Worm (Caenorhabditis elegans): ENCODE data around the gene pck-1.
A peak's percentile ranks its signal among the peaks of the same experiment; 100 is the strongest.

pck-1 gene

DNA sequence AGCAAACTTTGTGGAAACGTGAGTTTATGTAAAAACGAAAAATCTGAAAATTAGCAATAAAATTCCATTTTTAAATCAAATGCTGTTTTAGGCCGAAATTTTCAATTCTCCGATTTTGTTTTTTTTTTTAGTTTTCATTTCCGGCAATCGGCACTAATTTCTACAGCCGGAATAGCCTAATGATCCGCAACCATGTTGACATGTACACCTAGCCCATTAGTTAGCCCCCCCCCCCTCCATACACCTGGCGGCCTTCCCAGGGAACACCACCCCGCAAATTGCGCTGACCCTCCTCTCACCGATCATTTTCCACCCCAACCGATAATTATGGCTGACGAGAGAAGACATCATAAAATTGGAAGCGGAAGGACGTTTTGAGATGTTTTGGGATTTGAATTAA lies 26.5 kb downstream of the pck-1 start:
- TF ChIP-seq pbrm-1 (GFP tag; IDR thresholded peaks at IDR 0.05): no peak
- TF ChIP-seq zfh-2 (GFP tag; conservative IDR thresholded peaks at IDR 0.05): peak; percentile 36; the same call in 1 of the 2 replicates

DNA sequence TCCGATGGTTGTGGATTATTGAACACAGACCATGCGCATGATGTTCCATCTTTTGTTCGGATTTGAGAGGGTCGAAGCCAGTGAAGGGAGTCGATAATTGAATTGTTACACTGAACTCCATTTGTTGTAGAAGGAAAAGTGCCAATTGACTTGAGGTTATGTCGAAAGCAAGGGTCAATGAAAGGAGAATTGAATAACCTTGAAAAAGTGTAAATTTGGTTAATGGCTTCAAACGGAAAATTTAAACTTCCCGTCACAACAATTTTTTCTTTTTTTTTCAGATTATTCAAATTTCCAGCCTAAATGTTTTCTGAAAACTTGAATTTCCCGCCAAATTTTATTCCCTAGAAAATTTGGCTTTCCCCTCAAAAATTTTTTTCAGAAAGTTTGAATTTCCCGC lies 27.9 kb downstream of the pck-1 start, which contains the start of gene clp-10:
Gene clp-10, minus strand, starts transcription at position 101 of the 400 bp plus-strand sequence.
- TF ChIP-seq attf-5 (GFP tag; optimal IDR thresholded peaks at IDR 0.05) (no peak), nhr-27 (tag; optimal IDR thresholded peaks at IDR 0.05) (no peak), Y53F4B.3 (GFP tag; IDR thresholded peaks at IDR 0.05) (no peak), F52B5.7 (tag; optimal IDR thresholded peaks at IDR 0.05) (no peak), F55B11.4 (tag; optimal IDR thresholded peaks at IDR 0.05; ENCODE audit: borderline replicate concordance, insufficient read depth) (no peak), F49E8.2 (tag; optimal IDR thresholded peaks at IDR 0.05; ENCODE audit: insufficient read depth) (no peak), mel-28 (tag; optimal IDR thresholded peaks at IDR 0.05; ENCODE audit: borderline replicate concordance) (no peak), sdz-38 (tag; optimal IDR thresholded peaks at IDR 0.05) (no peak), F57C9.4 (tag; optimal IDR thresholded peaks at IDR 0.05) (no peak), snpc-1.3 (tag; optimal IDR thresholded peaks at IDR 0.05; ENCODE audit: insufficient read depth) (no peak)

DNA sequence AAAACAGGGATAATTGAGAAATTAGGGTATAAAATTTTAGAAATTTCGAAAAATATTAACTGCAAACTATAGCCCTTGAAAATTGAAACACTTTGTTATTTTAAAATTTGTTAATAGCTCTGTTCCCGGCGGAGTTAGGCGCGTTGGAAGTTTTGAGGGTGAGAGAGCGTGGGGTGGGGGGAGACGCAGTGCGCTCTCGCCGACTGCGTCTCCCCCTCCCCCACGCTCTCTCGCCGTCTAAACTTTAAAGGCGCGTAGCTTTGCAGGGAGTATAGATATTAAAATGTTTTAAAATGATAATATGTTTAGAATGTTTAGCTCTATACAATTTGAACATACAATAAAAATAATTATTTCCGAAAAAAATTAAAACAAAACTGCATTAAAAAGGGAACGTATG lies 32.8 kb downstream of the pck-1 start:
- TF ChIP-seq Y95B8A.8 (GFP tag; IDR thresholded peaks at IDR 0.05): no peak
- TF ChIP-seq madf-6 (GFP tag; IDR thresholded peaks at IDR 0.05): no peak
- TF ChIP-seq chd-7 (tag; optimal IDR thresholded peaks at IDR 0.05): no peak
- TF ChIP-seq hmg-1.2 (GFP tag; IDR thresholded peaks at IDR 0.05): peak; percentile 74
- 0 out of 2 replicates have a peak, but pooled peaks have one; percentile 15 for TF ChIP-seq zfh-2 (GFP tag; conservative IDR thresholded peaks at IDR 0.05)
- TF ChIP-seq hrde-1 (tag; optimal IDR thresholded peaks at IDR 0.05; ENCODE audit: borderline replicate concordance): no peak
- peak; percentile 43; the same call in 1 of the 2 replicates for TF ChIP-seq egrh-3 (GFP tag; IDR thresholded peaks at IDR 0.05)
- TF ChIP-seq unc-62 (GFP tag; optimal IDR thresholded peaks at IDR 0.05): no peak
- TF ChIP-seq F57C9.4 (tag; optimal IDR thresholded peaks at IDR 0.05): no peak

DNA sequence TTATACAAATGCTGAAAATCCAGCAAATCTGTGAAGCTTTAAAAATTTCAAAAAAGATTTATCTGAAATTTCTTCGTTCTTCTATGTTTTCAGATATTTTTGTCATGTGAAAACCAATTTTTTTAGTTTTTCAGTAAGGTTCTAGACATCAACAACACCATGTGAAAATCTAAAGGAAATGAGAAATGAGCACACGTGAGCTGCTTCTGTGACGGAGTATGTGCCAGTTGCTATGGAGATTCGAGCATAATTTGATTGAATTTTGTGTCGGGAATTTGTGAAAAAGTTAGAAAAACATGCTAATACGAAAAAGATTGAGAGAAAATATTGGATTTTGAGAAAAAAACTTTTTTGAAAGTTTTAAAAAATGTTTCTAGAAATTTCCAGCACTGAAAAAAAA lies 34.5 kb downstream of the pck-1 start:
- TF ChIP-seq somi-1 (GFP tag; optimal IDR thresholded peaks at IDR 0.05) (no peak), lsy-27 (tag; optimal IDR thresholded peaks at IDR 0.05; ENCODE audit: borderline replicate concordance, insufficient read depth) (no peak), hmg-20 (GFP tag; IDR thresholded peaks at IDR 0.05) (no peak), ceh-79 (tag; optimal IDR thresholded peaks at IDR 0.05) (no peak), aptf-3 (GFP tag; IDR thresholded peaks at IDR 0.05) (no peak), mel-28 (tag; optimal IDR thresholded peaks at IDR 0.05; ENCODE audit: borderline replicate concordance) (no peak), Y53G8AR.9 (GFP tag; conservative IDR thresholded peaks at IDR 0.05) (no peak), sptf-2 (GFP tag; optimal IDR thresholded peaks at IDR 0.05) (no peak), B0261.1 (tag; optimal IDR thresholded peaks at IDR 0.05) (no peak), repo-1 (tag; optimal IDR thresholded peaks at IDR 0.05) (no peak), snpc-3.4 (tag; optimal IDR thresholded peaks at IDR 0.05) (no peak), zim-3 (tag; optimal IDR thresholded peaks at IDR 0.05) (no peak), mxl-1 (tag; optimal IDR thresholded peaks at IDR 0.05) (no peak)

DNA sequence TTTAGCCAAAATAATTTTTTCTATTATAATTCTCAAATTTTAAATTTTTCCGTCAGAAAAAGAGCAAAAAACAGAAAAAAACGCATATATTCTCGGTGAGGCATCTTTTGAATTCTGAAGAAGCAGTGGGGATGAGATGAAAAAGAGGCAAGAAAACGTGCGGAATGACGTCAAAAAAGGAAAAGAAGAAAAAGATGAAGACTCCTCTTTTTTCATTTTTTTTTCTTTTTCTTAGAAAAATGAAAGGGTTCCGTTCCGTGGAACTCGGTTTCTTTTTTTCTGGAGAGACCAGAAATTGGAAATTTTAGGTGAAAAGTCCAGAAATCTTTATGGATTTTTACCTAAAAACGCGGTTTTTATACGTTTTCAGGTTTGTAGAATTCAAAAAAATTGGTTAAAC lies 35.7 kb downstream of the pck-1 start:
- no peak for TF ChIP-seq tlf-1 (GFP tag; optimal IDR thresholded peaks at IDR 0.05)
- no peak for TF ChIP-seq ekl-4 (GFP tag; IDR thresholded peaks at IDR 0.05)
- no peak for TF ChIP-seq zim-3 (tag; optimal IDR thresholded peaks at IDR 0.05)
- no peak for TF ChIP-seq aptf-3 (GFP tag; IDR thresholded peaks at IDR 0.05)
- TF ChIP-seq unc-62 (GFP tag; optimal IDR thresholded peaks at IDR 0.05): no peak
- TF ChIP-seq snpc-3.4 (tag; optimal IDR thresholded peaks at IDR 0.05): no peak
- TF ChIP-seq let-526 (GFP tag; IDR thresholded peaks at IDR 0.05): no peak
- TF ChIP-seq lin-54 (GFP tag; optimal IDR thresholded peaks at IDR 0.05): no peak
- TF ChIP-seq athp-1 (tag; optimal IDR thresholded peaks at IDR 0.05): no peak
- TF ChIP-seq ccch-3 (GFP tag; optimal IDR thresholded peaks at IDR 0.05): no peak
- no peak for TF ChIP-seq ztf-28 (GFP tag; IDR thresholded peaks at IDR 0.05)
